Worm (Caenorhabditis elegans): ENCODE results near the gene Y57A10A.13.

The Y57A10A.13 gene

ce11 chrII:12150227-12150626, 34.5 kb downstream of the Y57A10A.13 start:
- TF ChIP-seq nhr-47 (tag; optimal IDR thresholded peaks at IDR 0.05) (no peak), efl-1 (optimal IDR thresholded peaks at IDR 0.05) (peak in 1 of 2 experiments; percentile 62), efl-1 (GFP tag; optimal IDR thresholded peaks at IDR 0.05 in 1 of 2) (no peak)

DNA sequence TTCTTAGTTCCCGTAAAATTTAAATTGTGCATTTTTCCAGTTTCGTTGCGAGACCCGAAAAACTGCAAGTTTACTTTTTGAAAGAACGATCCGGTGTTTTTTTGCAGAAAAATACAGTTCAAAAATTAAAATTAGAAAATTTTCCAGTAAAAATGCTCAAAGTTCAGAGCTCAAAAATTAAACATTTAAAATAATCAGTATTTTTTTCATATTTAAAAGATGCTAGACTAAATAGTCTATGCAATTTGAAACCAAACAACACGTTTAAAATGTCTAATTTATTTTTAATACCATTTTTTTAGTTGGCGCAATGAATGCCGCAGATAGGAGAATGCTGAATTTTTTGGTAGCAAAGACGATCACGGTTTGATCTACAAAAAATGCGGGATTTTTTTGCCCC, 37.4 kb downstream of the Y57A10A.13 start, which contains the start of gene Y57A10A.2:
Y57A10A.2 (plus strand) TSS at position 301 of the 400 bp plus-strand sequence.
- TF ChIP-seq pax-3 (tag; optimal IDR thresholded peaks at IDR 0.05), result no peak
- TF ChIP-seq elt-3 (tag; optimal IDR thresholded peaks at IDR 0.05), result no peak
- no peak for TF ChIP-seq fkh-4 (tag; optimal IDR thresholded peaks at IDR 0.05; ENCODE audit: borderline replicate concordance)
- TF ChIP-seq nhr-19 (GFP tag; conservative IDR thresholded peaks at IDR 0.05), result no peak

DNA sequence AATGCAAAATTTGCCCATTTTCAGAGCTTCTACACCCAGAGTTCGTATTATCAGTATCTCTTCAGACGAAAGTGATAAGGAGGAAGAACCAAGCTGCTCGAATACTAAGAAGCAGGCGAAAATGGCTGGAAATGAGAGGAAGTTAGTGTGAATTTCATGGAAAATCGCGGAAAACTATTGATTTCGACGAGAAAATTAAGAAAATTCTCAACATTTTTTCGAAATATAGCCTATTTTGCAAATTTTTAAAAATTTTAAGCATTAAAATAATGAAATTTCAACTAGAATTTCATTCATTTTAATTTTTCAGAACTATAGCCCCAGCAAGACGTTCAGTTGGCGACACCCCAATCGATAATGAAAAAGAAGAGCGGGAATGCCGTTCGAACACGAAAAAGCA, 41.1 kb downstream of the Y57A10A.13 start:
- TF ChIP-seq efl-3 (GFP tag; optimal IDR thresholded peaks at IDR 0.05), result no peak
- no peak for TF ChIP-seq ces-1 (GFP tag; optimal IDR thresholded peaks at IDR 0.05)
- no peak for TF ChIP-seq Y116A8C.19 (tag; optimal IDR thresholded peaks at IDR 0.05; ENCODE audit: borderline replicate concordance)
- no peak for TF ChIP-seq lin-39 (tag; optimal IDR thresholded peaks at IDR 0.05)
- no peak for TF ChIP-seq fkh-10 (GFP tag; optimal IDR thresholded peaks at IDR 0.05)
- TF ChIP-seq hpl-2 (GFP tag; optimal IDR thresholded peaks at IDR 0.05), result no peak
- no peak for TF ChIP-seq ztf-11 (tag; optimal IDR thresholded peaks at IDR 0.05)
- no peak for TF ChIP-seq ceh-82 (tag; optimal IDR thresholded peaks at IDR 0.05)
- TF ChIP-seq grh-1 (GFP tag; IDR thresholded peaks at IDR 0.05), result no peak
- no peak for TF ChIP-seq nhr-77 (tag; optimal IDR thresholded peaks at IDR 0.05)
- TF ChIP-seq tlp-1 (tag; optimal IDR thresholded peaks at IDR 0.05), result no peak
- TF ChIP-seq sptf-1 (tag; optimal IDR thresholded peaks at IDR 0.05), result no peak
- TF ChIP-seq dsc-1 (tag; optimal IDR thresholded peaks at IDR 0.05), result no peak
- TF ChIP-seq sup-37 (GFP tag; optimal IDR thresholded peaks at IDR 0.05), result no peak
- TF ChIP-seq mep-1 (tag; optimal IDR thresholded peaks at IDR 0.05), result no peak
- TF ChIP-seq aha-1 (tag; optimal IDR thresholded peaks at IDR 0.05), result no peak

DNA sequence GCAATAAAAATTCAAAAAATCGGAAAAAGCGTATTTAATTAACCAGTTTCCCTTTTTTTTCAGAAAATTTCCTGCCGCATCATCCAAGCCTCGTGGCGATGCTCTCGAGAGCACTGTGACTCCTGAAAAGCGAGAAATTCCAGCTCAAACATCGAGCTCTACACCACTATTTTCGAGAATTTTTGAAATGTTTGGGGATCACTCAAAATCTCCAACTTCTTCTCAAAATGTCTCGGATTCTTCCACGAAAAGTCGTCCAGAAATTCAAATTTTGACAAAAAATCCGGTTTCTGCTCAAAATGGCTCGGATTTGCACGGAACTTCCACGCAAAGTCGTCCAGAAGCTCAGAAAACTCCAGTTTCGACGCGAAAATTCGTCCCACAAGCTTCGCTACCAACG, 46.7 kb downstream of the Y57A10A.13 start:
- TF ChIP-seq sox-4 (tag; optimal IDR thresholded peaks at IDR 0.05) (no peak), mab-9 (GFP tag; IDR thresholded peaks at IDR 0.05) (no peak), fos-1 (tag; optimal IDR thresholded peaks at IDR 0.05) (no peak), efl-1 (optimal IDR thresholded peaks at IDR 0.05) (no peak), efl-1 (GFP tag; optimal IDR thresholded peaks at IDR 0.05 in 1 of 2) (no peak), pax-3 (tag; optimal IDR thresholded peaks at IDR 0.05) (no peak), mdl-1 (tag; optimal IDR thresholded peaks at IDR 0.05) (no peak), fkh-4 (tag; optimal IDR thresholded peaks at IDR 0.05; ENCODE audit: borderline replicate concordance) (no peak), egl-13 (tag; optimal IDR thresholded peaks at IDR 0.05) (no peak), ces-1 (GFP tag; optimal IDR thresholded peaks at IDR 0.05) (no peak), swsn-7 (tag; optimal IDR thresholded peaks at IDR 0.05) (no peak), mep-1 (tag; optimal IDR thresholded peaks at IDR 0.05) (no peak)

ce11 chrII:12130868-12131267, 53.8 kb downstream of the Y57A10A.13 start, which contains the start of gene set-24:
set-24 (minus strand) TSS chrII:12130968.
- TF ChIP-seq nhr-19 (GFP tag; conservative IDR thresholded peaks at IDR 0.05) (no peak), fkh-4 (tag; optimal IDR thresholded peaks at IDR 0.05; ENCODE audit: borderline replicate concordance) (no peak), ets-5 (GFP tag; IDR thresholded peaks at IDR 0.05) (no peak), mep-1 (tag; optimal IDR thresholded peaks at IDR 0.05) (no peak), unc-86 (tag; optimal IDR thresholded peaks at IDR 0.05) (no peak)

DNA sequence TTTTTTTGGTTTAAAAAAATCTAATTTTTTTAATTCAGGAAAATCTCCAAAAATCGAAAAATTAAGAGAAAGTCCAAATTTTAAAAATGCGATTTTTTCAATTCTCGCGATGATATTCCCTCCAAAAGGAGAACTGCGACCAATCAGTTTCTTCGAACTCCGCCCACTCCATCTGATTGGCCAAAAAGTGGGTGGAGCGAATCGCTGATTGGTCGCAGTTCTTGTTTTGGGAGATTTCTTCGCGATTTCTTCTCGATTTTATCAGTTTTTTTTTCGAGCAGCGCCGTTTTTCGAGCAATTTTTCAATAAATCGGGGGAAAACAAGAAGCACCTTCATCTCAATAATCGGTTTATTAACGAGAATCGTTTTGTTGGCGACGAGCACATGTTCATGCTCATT, 54.3 kb downstream of the Y57A10A.13 start:
- TF ChIP-seq nhr-77 (tag; optimal IDR thresholded peaks at IDR 0.05) (no peak), ceh-90 (tag; optimal IDR thresholded peaks at IDR 0.05) (no peak), nhr-84 (tag; optimal IDR thresholded peaks at IDR 0.05) (no peak), snpc-4 (tag; optimal IDR thresholded peaks at IDR 0.05) (no peak), Y116A8C.19 (tag; optimal IDR thresholded peaks at IDR 0.05; ENCODE audit: borderline replicate concordance) (no peak), C16A3.4 (tag; optimal IDR thresholded peaks at IDR 0.05) (no peak), hpl-2 (GFP tag; optimal IDR thresholded peaks at IDR 0.05) (no peak), nhr-71 (tag; optimal IDR thresholded peaks at IDR 0.05) (no peak), F16B12.6 (tag; optimal IDR thresholded peaks at IDR 0.05) (no peak)

All from whole organism, L1 larva.